Fruit fly (Drosophila melanogaster): ENCODE results near the gene CG13398.
A peak's percentile ranks its signal among the peaks of the same experiment; 100 is the strongest.

The CG13398 gene

dm6 chr2L:8464107-8464582 is 49.1 kb upstream of the CG13398 start, which contains the start of gene prg (continued):
- TF ChIP-seq Atf3 (GFP tag; optimal IDR thresholded peaks at IDR 0.05) (peak; percentile 24), gsb (GFP tag; IDR thresholded peaks at IDR 0.05) (no peak), NFAT (GFP tag; IDR thresholded peaks at IDR 0.05) (peak; percentile 52), hbn (GFP tag; IDR thresholded peaks at IDR 0.05; ENCODE audit: partially characterized antibody) (peak; percentile 98), fu2 (GFP tag; optimal IDR thresholded peaks at IDR 0.05) (peak; percentile 79), CG7745 (tag; optimal IDR thresholded peaks at IDR 0.05) (no peak), CG9817 (tag; optimal IDR thresholded peaks at IDR 0.05) (peak; percentile 59), CG16863 (GFP tag; optimal IDR thresholded peaks at IDR 0.05) (peak; percentile 67), CG31388 (GFP tag; optimal IDR thresholded peaks at IDR 0.05) (no peak), CG18764 (GFP tag; optimal IDR thresholded peaks at IDR 0.05) (peak; percentile 16), pzg (GFP tag; optimal IDR thresholded peaks at IDR 0.05) (peak; percentile 59), prd (optimal IDR thresholded peaks at IDR 0.05) (no peak), prd (GFP tag; IDR thresholded peaks at IDR 0.05) (no peak; the same call in 2 of the 3 replicates), ems (GFP tag; optimal IDR thresholded peaks at IDR 0.05) (peak; percentile 78), CG42726 (GFP tag; IDR thresholded peaks at IDR 0.05; ENCODE audit: partially characterized antibody) (peak; percentile 95), mirr (GFP tag; optimal IDR thresholded peaks at IDR 0.05) (peak; percentile 3), CG6765 (GFP tag; optimal IDR thresholded peaks at IDR 0.05) (peak; percentile 16), CG17361 (GFP tag; IDR thresholded peaks at IDR 0.05) (peak; percentile 78), CG32532 (GFP tag; IDR thresholded peaks at IDR 0.05) (peak; percentile 53; the same call in 1 of the 2 replicates), CG8765 (GFP tag; IDR thresholded peaks at IDR 0.05) (no peak), zen2 (GFP tag; IDR thresholded peaks at IDR 0.05; ENCODE audit: partially characterized antibody) (peak; percentile 98), D19A (tag; optimal IDR thresholded peaks at IDR 0.05) (peak; percentile 67), z (GFP tag; IDR thresholded peaks at IDR 0.05) (no peak), NC2β (GFP tag; optimal IDR thresholded peaks at IDR 0.05) (peak; percentile 2), pfk (GFP tag; optimal IDR thresholded peaks at IDR 0.05) (no peak), Lpt (GFP tag; optimal IDR thresholded peaks at IDR 0.05) (no peak), NC2α (GFP tag; optimal IDR thresholded peaks at IDR 0.05) (peak; percentile 42), Rfx (GFP tag; IDR thresholded peaks at IDR 0.05) (peak; percentile 77), CG8290 (GFP tag; optimal IDR thresholded peaks at IDR 0.05) (peak; percentile 67), CG8290 (tag; optimal IDR thresholded peaks at IDR 0.05) (peak in 1 of 2 experiments; percentile 61), ken (GFP tag; IDR thresholded peaks at IDR 0.05) (peak; percentile 28; the same call in 1 of the 3 replicates), CG12659 (GFP tag; optimal IDR thresholded peaks at IDR 0.05) (peak; percentile 70), slbo (GFP tag; IDR thresholded peaks at IDR 0.05) (peak; percentile 66), en (GFP tag; optimal IDR thresholded peaks at IDR 0.05) (peak; percentile 22), Gsc (GFP tag; IDR thresholded peaks at IDR 0.05) (no peak), C15 (GFP tag; IDR thresholded peaks at IDR 0.05) (no peak), CG7372 (GFP tag; IDR thresholded peaks at IDR 0.05) (peak; percentile 28; the same call in 1 of the 2 replicates), CG17359 (tag; optimal IDR thresholded peaks at IDR 0.05) (peak; percentile 54), CG13624 (GFP tag; optimal IDR thresholded peaks at IDR 0.05) (peak; percentile 66), CG15073 (GFP tag; optimal IDR thresholded peaks at IDR 0.05) (no peak), sens-2 (GFP tag; IDR thresholded peaks at IDR 0.05) (no peak), Hand (GFP tag; optimal IDR thresholded peaks at IDR 0.05) (peak; percentile 51), trh (GFP tag; optimal IDR thresholded peaks at IDR 0.05) (no peak), fd102C (GFP tag; optimal IDR thresholded peaks at IDR 0.05) (no peak), otp (GFP tag; IDR thresholded peaks at IDR 0.05) (peak; percentile 45; the same call in 1 of the 3 replicates), tup (GFP tag; optimal IDR thresholded peaks at IDR 0.05) (peak; percentile 16), sens (GFP tag) (peak; percentile 97), CG15514 (GFP tag; optimal IDR thresholded peaks at IDR 0.05) (peak; percentile 47), fd96Cb (tag; optimal IDR thresholded peaks at IDR 0.05) (peak; percentile 48), CG9609 (GFP tag; optimal IDR thresholded peaks at IDR 0.05) (peak; percentile 9), CG9932 (GFP tag; IDR thresholded peaks at IDR 0.05) (peak; percentile 71), repo (GFP tag; optimal IDR thresholded peaks at IDR 0.05) (peak; percentile 38)

Data from whole organism, embryonic.